Worm (Caenorhabditis elegans) whole organism, L2 larva: ENCODE measurements around the gene grl-8.

ENCODE experiments used
- elt-3 ChIP-seq: sonication (generic microtip); optimal IDR thresholded peaks from 2 replicates; lab custom pipeline; 2017; ENCODE audit warnings: missing biosample characterization, missing genetic modification characterization
- lin-11 ChIP-seq: fragments of 150-350 bp; sonication (generic microtip); optimal IDR thresholded peaks from 2 replicates; lab custom pipeline; 2014; ENCODE audit warnings: missing biosample characterization, missing genetic modification characterization, inconsistent platforms, mixed read lengths
- lin-13 ChIP-seq: fragments of 150-350 bp; optimal IDR thresholded peaks from 2 replicates; lab custom pipeline; 2014; ENCODE audit warnings: missing biosample characterization, missing genetic modification reagents, missing genetic modification characterization
- nhr-11 ChIP-seq: fragments of 150-350 bp; optimal IDR thresholded peaks from 2 replicates; lab custom pipeline; 2014; ENCODE audit warnings: missing biosample characterization, missing genetic modification characterization
- nhr-12 ChIP-seq: fragments of 150-350 bp; optimal IDR thresholded peaks from 2 replicates; lab custom pipeline; 2014; ENCODE audit warnings: missing biosample characterization, missing genetic modification characterization
- nhr-25 ChIP-seq: fragments of 150-350 bp; sonication (generic microtip); optimal IDR thresholded peaks from 3 replicates; lab custom pipeline; 2014; ENCODE audit warnings: missing biosample characterization, missing genetic modification characterization
- sma-3 ChIP-seq: sonication (generic microtip); optimal IDR thresholded peaks from 2 replicates; lab custom pipeline; 2016; ENCODE audit warnings: missing genetic modification reagents, missing genetic modification characterization, missing compliant biosample characterization
- unc-39 ChIP-seq: fragments of 150-350 bp; optimal IDR thresholded peaks from 2 replicates; lab custom pipeline; 2014; ENCODE audit warnings: missing biosample characterization, missing genetic modification characterization
- zag-1 ChIP-seq: fragments of 150-350 bp; optimal IDR thresholded peaks from 2 replicates; lab custom pipeline; 2014; ENCODE audit warnings: missing biosample characterization, missing genetic modification characterization

- TF ChIP-seq lin-13 (GFP tag; lab: Kevin White, UChicago) (no peak), elt-3 (no peak), sma-3 (GFP tag; lab: Kevin White, UChicago) (no peak), unc-39 (tag; lab: Kevin White, UChicago) (no peak), lin-11 (tag; lab: Kevin White, UChicago) (no peak), nhr-12 (tag; lab: Kevin White, UChicago) (no peak), nhr-25 (tag; lab: Kevin White, UChicago) (no peak), zag-1 (no peak), nhr-11 (no peak)
These were observed 38.8 kb upstream of the grl-8 start, which contains the start of gene srh-30 for ce11 chrV:6771645-6772044.
